Fruit fly (Drosophila melanogaster) whole organism, embryonic: ENCODE measurements around the gene CG2533.

Experiments
- CG10147 ChIP-seq: fragments of 200-800 bp; sonication (Bioruptor generic); optimal IDR thresholded peaks from 2 replicates; lab custom pipeline; 2019; ENCODE audit warnings: missing biosample characterization, mild to moderate bottlenecking, missing genetic modification characterization, moderate library complexity
- CG14860 ChIP-seq: fragments of 200-800 bp; sonication (Bioruptor generic); IDR thresholded peaks from 3 replicates; pipeline ENCODE4 v1.3.6; 2022; ENCODE audit warnings: missing biosample characterization, missing genetic modification characterization; ENCODE audit not compliant: partially characterized antibody
- CG16815 ChIP-seq: fragments of 200-800 bp; sonication (Bioruptor generic); optimal IDR thresholded peaks from 3 replicates; lab custom pipeline; 2017; ENCODE audit warnings: missing biosample characterization, mild to moderate bottlenecking, missing genetic modification characterization
- CG2712 ChIP-seq: fragments of 200-800 bp; optimal IDR thresholded peaks from 3 replicates; lab custom pipeline; 2019; ENCODE audit warnings: missing biosample characterization, mild to moderate bottlenecking, missing genetic modification characterization, moderate library complexity
- CG31441 ChIP-seq: fragments of 200-800 bp; sonication (Bioruptor generic); IDR thresholded peaks from 2 replicates; pipeline ENCODE4 v1.3.6; 2022; ENCODE audit warnings: missing biosample characterization, missing genetic modification characterization
- CG34422 ChIP-seq: fragments of 200-800 bp; sonication (Bioruptor generic); IDR thresholded peaks from 3 replicates; pipeline ENCODE4 v1.3.6; 2022; ENCODE audit warnings: missing biosample characterization, missing genetic modification characterization
- CG43689 ChIP-seq: fragments of 200-800 bp; sonication (Bioruptor generic); IDR thresholded peaks from 2 replicates; pipeline ENCODE4 v1.3.6; 2022; ENCODE audit warnings: missing biosample characterization, missing genetic modification characterization
- CG6683 ChIP-seq: fragments of 200-800 bp; sonication (Bioruptor generic); optimal IDR thresholded peaks from 2 replicates; lab custom pipeline; 2017; ENCODE audit warnings: missing biosample characterization, mild to moderate bottlenecking, missing genetic modification characterization, missing genetic modification reagents
- CG6765 ChIP-seq: fragments of 200-800 bp; sonication (Bioruptor generic); optimal IDR thresholded peaks from 3 replicates; lab custom pipeline; 2017; ENCODE audit warnings: missing biosample characterization, mild to moderate bottlenecking, missing genetic modification characterization
- CG6854 ChIP-seq: fragments of 200-800 bp; sonication (Bioruptor generic); optimal IDR thresholded peaks from 3 replicates; lab custom pipeline; 2017; ENCODE audit warnings: missing biosample characterization, mild to moderate bottlenecking, missing genetic modification characterization
- CG7271 ChIP-seq: fragments of 200-800 bp; sonication (Bioruptor generic); optimal IDR thresholded peaks from 2 replicates; lab custom pipeline; 2018; ENCODE audit warnings: missing biosample characterization, mild to moderate bottlenecking, missing genetic modification characterization, moderate library complexity
- CG7357 ChIP-seq: fragments of 200-800 bp; sonication (Bioruptor generic); IDR thresholded peaks from 3 replicates; pipeline ENCODE4 v1.3.6; 2022; ENCODE audit warnings: missing biosample characterization, missing genetic modification characterization
- CG7839 ChIP-seq: fragments of 200-800 bp; sonication (Bioruptor generic); optimal IDR thresholded peaks from 3 replicates; lab custom pipeline; 2018; ENCODE audit warnings: missing biosample characterization, mild to moderate bottlenecking, missing genetic modification characterization, moderate library complexity
- Dbx ChIP-seq: fragments of 200-800 bp; sonication (Bioruptor generic); IDR thresholded peaks from 3 replicates; pipeline ENCODE4 v1.3.6; 2022; ENCODE audit warnings: missing biosample characterization, missing genetic modification characterization
- Fer3 ChIP-seq: fragments of 200-800 bp; sonication (Bioruptor generic); optimal IDR thresholded peaks from 2 replicates; lab custom pipeline; 2018; ENCODE audit warnings: missing biosample characterization, mild to moderate bottlenecking, missing genetic modification characterization, moderate library complexity
- HLH3B ChIP-seq: fragments of 200-800 bp; sonication (Bioruptor generic); IDR thresholded peaks from 2 replicates; pipeline ENCODE4 v1.3.6; 2022; ENCODE audit warnings: missing biosample characterization, missing genetic modification characterization
- Hr78 ChIP-seq, 2 experiments: fragments of 200-800 bp in 1 of 2; fragments of >200 bp in 1 of 2; sonication (Bioruptor generic) in 1 of 2; optimal IDR thresholded peaks; 2 replicates each; lab custom pipeline; 2017 to 2019; ENCODE audit warnings: missing biosample characterization in 2 of 2, missing genetic modification characterization in 2 of 2, mild to moderate bottlenecking in 1 of 2, moderate library complexity in 1 of 2
- Lim3 ChIP-seq: fragments of 200-800 bp; sonication (Bioruptor generic); IDR thresholded peaks from 2 replicates; pipeline ENCODE4 v1.3.6; 2022; ENCODE audit warnings: missing biosample characterization, missing genetic modification characterization
- MESR4 ChIP-seq: fragments of 200-800 bp; sonication (Bioruptor generic); optimal IDR thresholded peaks from 2 replicates; lab custom pipeline; 2018; ENCODE audit warnings: missing biosample characterization, mild to moderate bottlenecking, missing genetic modification characterization, moderate library complexity
- Max ChIP-seq: fragments of 200-800 bp; sonication (Bioruptor generic); optimal IDR thresholded peaks from 2 replicates; lab custom pipeline; 2016; ENCODE audit warnings: missing biosample characterization, mild to moderate bottlenecking, missing genetic modification characterization
- NC2β ChIP-seq: fragments of 200-800 bp; sonication (Bioruptor generic); optimal IDR thresholded peaks from 2 replicates; lab custom pipeline; 2016; ENCODE audit warnings: missing biosample characterization, missing genetic modification characterization
- Nf-YB ChIP-seq: fragments of 200-800 bp; sonication (Bioruptor generic); optimal IDR thresholded peaks from 3 replicates; lab custom pipeline; 2019; ENCODE audit warnings: missing biosample characterization, mild to moderate bottlenecking, missing genetic modification characterization, moderate library complexity
- Rfx ChIP-seq: fragments of 200-800 bp; sonication (Bioruptor generic); IDR thresholded peaks from 2 replicates; pipeline ENCODE4 v1.3.6; 2022; ENCODE audit warnings: missing biosample characterization, missing genetic modification characterization
- Scr ChIP-seq: fragments of 200-800 bp; sonication (Bioruptor generic); IDR thresholded peaks from 2 replicates; pipeline ENCODE4 v1.3.6; 2022; ENCODE audit warnings: missing biosample characterization, missing genetic modification characterization; ENCODE audit not compliant: partially characterized antibody
- Six4 ChIP-seq: fragments of 200-800 bp; sonication (Bioruptor generic); optimal IDR thresholded peaks from 2 replicates; lab custom pipeline; 2016; ENCODE audit warnings: missing biosample characterization, missing genetic modification characterization
- amos ChIP-seq: fragments of 200-800 bp; sonication (Bioruptor generic); IDR thresholded peaks from 2 replicates; pipeline ENCODE4 v1.3.6; 2022; ENCODE audit warnings: missing biosample characterization, missing genetic modification characterization; ENCODE audit not compliant: partially characterized antibody
- ap ChIP-seq: fragments of 200-800 bp; sonication (Bioruptor generic); IDR thresholded peaks from 2 replicates; pipeline ENCODE4 v1.3.6; 2022; ENCODE audit warnings: missing biosample characterization, missing genetic modification characterization
- bcd ChIP-seq: fragments of 200-800 bp; sonication (Bioruptor generic); optimal IDR thresholded peaks from 2 replicates; lab custom pipeline; 2017; ENCODE audit warnings: missing biosample characterization, mild to moderate bottlenecking, missing genetic modification characterization
- crp ChIP-seq, 2 experiments: fragments of 200-800 bp; sonication (Bioruptor generic); optimal IDR thresholded peaks; 2 replicates in 1 of 2; 3 replicates in 1 of 2; lab custom pipeline; 2017; ENCODE audit warnings: missing biosample characterization in 2 of 2, missing genetic modification characterization in 2 of 2, mild to moderate bottlenecking in 1 of 2, moderate library complexity in 1 of 2
- cwo ChIP-seq: fragments of 200-800 bp; sonication (Bioruptor generic); optimal IDR thresholded peaks from 3 replicates; lab custom pipeline; 2017; ENCODE audit warnings: missing biosample characterization, missing genetic modification characterization, mild to moderate bottlenecking, moderate library complexity, missing genetic modification reagents
- dan ChIP-seq: fragments of 200-800 bp; sonication (Bioruptor generic); IDR thresholded peaks from 2 replicates; pipeline ENCODE4 v1.3.6; 2022; ENCODE audit warnings: missing biosample characterization, missing genetic modification characterization
- dysf ChIP-seq: fragments of 200-800 bp; sonication (Bioruptor generic); IDR thresholded peaks from 3 replicates; pipeline ENCODE4 v1.3.6; 2022; ENCODE audit warnings: missing biosample characterization, missing genetic modification characterization
- eyg ChIP-seq: fragments of 200-800 bp; sonication (Bioruptor generic); optimal IDR thresholded peaks from 3 replicates; lab custom pipeline; 2016; ENCODE audit warnings: missing biosample characterization, missing genetic modification characterization
- hth ChIP-seq: fragments of >200 bp; optimal IDR thresholded peaks from 2 replicates; lab custom pipeline; 2017; ENCODE audit warnings: inconsistent platforms
- lilli ChIP-seq: fragments of 200-800 bp; sonication (Bioruptor generic); optimal IDR thresholded peaks from 3 replicates; lab custom pipeline; 2016; ENCODE audit warnings: missing biosample characterization, missing genetic modification characterization
- odd ChIP-seq: fragments of 200-800 bp; sonication (Bioruptor generic); optimal IDR thresholded peaks from 2 replicates; lab custom pipeline; 2017; ENCODE audit warnings: missing biosample characterization, mild to moderate bottlenecking, missing genetic modification characterization
- org-1 ChIP-seq: fragments of 200-800 bp; sonication (Bioruptor generic); optimal IDR thresholded peaks from 2 replicates; lab custom pipeline; 2017; ENCODE audit warnings: missing biosample characterization, missing genetic modification characterization
- phol ChIP-seq: fragments of 200-800 bp; sonication (Bioruptor generic); optimal IDR thresholded peaks from 3 replicates; lab custom pipeline; 2018; ENCODE audit warnings: missing biosample characterization, mild to moderate bottlenecking, missing genetic modification characterization, moderate library complexity
- run ChIP-seq: fragments of 200-800 bp; sonication (Bioruptor generic); optimal IDR thresholded peaks from 3 replicates; lab custom pipeline; 2018; ENCODE audit warnings: missing biosample characterization, mild to moderate bottlenecking, missing genetic modification characterization
- seq ChIP-seq: fragments of 200-800 bp; sonication (Bioruptor generic); IDR thresholded peaks from 2 replicates; pipeline ENCODE4 v1.3.6; 2022; ENCODE audit warnings: missing biosample characterization, missing genetic modification characterization
- stc ChIP-seq: fragments of 200-800 bp; sonication (Bioruptor generic); IDR thresholded peaks from 2 replicates; pipeline ENCODE4 v1.3.6; 2022; ENCODE audit warnings: missing biosample characterization, missing genetic modification characterization
- sug ChIP-seq: fragments of 200-800 bp; optimal IDR thresholded peaks from 2 replicates; lab custom pipeline; 2019; ENCODE audit warnings: missing biosample characterization, mild to moderate bottlenecking, missing genetic modification characterization, moderate library complexity
- zf30C ChIP-seq: fragments of 200-800 bp; sonication (Bioruptor generic); optimal IDR thresholded peaks from 3 replicates; lab custom pipeline; 2018; ENCODE audit warnings: missing biosample characterization, mild to moderate bottlenecking, missing genetic modification characterization
- zfh2 ChIP-seq: fragments of 200-800 bp; sonication (Bioruptor generic); optimal IDR thresholded peaks from 2 replicates; lab custom pipeline; 2016; ENCODE audit warnings: missing biosample characterization, missing genetic modification characterization

The CG2533 gene

dm6 chrX:11576540-11576939 lies 27.5 kb downstream of the CG2533 start, which contains the start of gene CG11695 (continued):
- TF ChIP-seq Rfx (peak; percentile 81), hth (lab: Kevin White, UChicago) (no peak), CG16815 (GFP tag; lab: Kevin White, UChicago) (peak; percentile 39), amos (GFP tag; lab: Robert Waterston, UW) (no peak), crp (GFP tag; optimal IDR thresholded peaks at IDR 0.05; lab: Kevin White, UChicago) (peak in 1 of 2 experiments; percentile 67), CG6683 (GFP tag; lab: Kevin White, UChicago) (peak; percentile 14), CG6765 (GFP tag; lab: Kevin White, UChicago) (no peak), CG7357 (no peak), Hr78 (GFP tag; optimal IDR thresholded peaks at IDR 0.05; lab: Kevin White, UChicago) (no peak), odd (GFP tag; lab: Kevin White, UChicago) (peak; percentile 4), run (tag; lab: Kevin White, UChicago) (no peak), NC2β (GFP tag; lab: Kevin White, UChicago) (peak; percentile 32), bcd (GFP tag; lab: Kevin White, UChicago) (peak; percentile 45), Six4 (GFP tag; lab: Kevin White, UChicago) (peak; percentile 3), Lim3 (GFP tag; lab: Robert Waterston, UW) (no peak), dysf (GFP tag; lab: Robert Waterston, UW) (peak; percentile 76), dan (GFP tag; lab: Robert Waterston, UW) (no peak), CG31441 (peak; percentile 59), Dbx (GFP tag; lab: Robert Waterston, UW) (0 out of 3 replicates have a peak, but pooled peaks have one; percentile 57), CG43689 (GFP tag; lab: Robert Waterston, UW) (no peak), zfh2 (GFP tag; lab: Kevin White, UChicago) (peak; percentile 69), ap (0 out of 2 replicates have a peak, but pooled peaks have one; percentile 7), Scr (peak; percentile 11; the same call in 1 of the 2 replicates), eyg (GFP tag; lab: Kevin White, UChicago) (no peak), CG2712 (peak; percentile 69), CG7839 (tag; lab: Kevin White, UChicago) (peak; percentile 73), CG10147 (peak; percentile 71), stc (no peak; the same call in 1 of the 2 replicates), HLH3B (GFP tag; lab: Robert Waterston, UW) (peak; percentile 37; the same call in 1 of the 2 replicates), Max (GFP tag; lab: Kevin White, UChicago) (peak; percentile 55), org-1 (GFP tag; lab: Kevin White, UChicago) (no peak), CG14860 (GFP tag; lab: Robert Waterston, UW) (no peak), CG7271 (tag; lab: Kevin White, UChicago) (no peak), Fer3 (peak; percentile 72), Nf-YB (peak; percentile 26), sug (tag; lab: Kevin White, UChicago) (peak; percentile 82), seq (GFP tag; lab: Robert Waterston, UW) (no peak), zf30C (GFP tag; lab: Kevin White, UChicago) (no peak), CG6854 (GFP tag; lab: Kevin White, UChicago) (no peak), phol (tag; lab: Kevin White, UChicago) (peak; percentile 78), CG34422 (GFP tag; lab: Robert Waterston, UW) (peak; percentile 70), lilli (GFP tag; lab: Kevin White, UChicago) (peak; percentile 81), cwo (GFP tag; lab: Kevin White, UChicago) (peak; percentile 19), MESR4 (GFP tag; lab: Kevin White, UChicago) (no peak)
